Worm (Caenorhabditis elegans): Measurements from ENCODE around the gene elc-1.
A peak's percentile ranks its signal among the peaks of the same experiment; 100 is the strongest.

elc-1 gene

ce11 chrIII:1374355-1374807 is 42.6 kb downstream of the elc-1 start, which contains the start of gene Y82E9BR.20:
Gene Y82E9BR.20, plus strand, starts transcription at chrIII:1374405.
- TF ChIP-seq ham-2 (GFP tag; optimal IDR thresholded peaks at IDR 0.05) (no peak), tbx-8 (GFP tag; optimal IDR thresholded peaks at IDR 0.05) (no peak)

ce11 chrIII:1372563-1372962 is 44.4 kb downstream of the elc-1 start:
- TF ChIP-seq nhr-28 (tag; optimal IDR thresholded peaks at IDR 0.05) (no peak), drap-1 (GFP tag; optimal IDR thresholded peaks at IDR 0.05) (no peak), M03D4.4 (tag; optimal IDR thresholded peaks at IDR 0.05) (no peak), hlh-1 (tag; optimal IDR thresholded peaks at IDR 0.05) (peak; percentile 82), nhr-12 (tag; optimal IDR thresholded peaks at IDR 0.05) (no peak), mab-5 (tag; optimal IDR thresholded peaks at IDR 0.05) (no peak), ceh-43 (GFP tag; optimal IDR thresholded peaks at IDR 0.05) (no peak)
